Fruit fly (Drosophila melanogaster) Kc167 (cell line): ENCODE results near the gene retinin.

ENCODE experiments used
- Myc ChIP-seq: fragments of >200 bp; optimal IDR thresholded peaks from 2 replicates; lab custom pipeline; 2017; ENCODE audit warnings: missing external identifiers
- Sin3A ChIP-seq: fragments of >200 bp; optimal IDR thresholded peaks from 2 replicates; lab custom pipeline; 2018; ENCODE audit warnings: missing external identifiers
- h ChIP-seq: fragments of >200 bp; optimal IDR thresholded peaks from 3 replicates; lab custom pipeline; 2018; ENCODE audit warnings: missing external identifiers
- insv ChIP-seq: fragments of >200 bp; optimal IDR thresholded peaks from 3 replicates; lab custom pipeline; 2018; ENCODE audit warnings: missing external identifiers
- psq ChIP-seq: fragments of >200 bp; optimal IDR thresholded peaks from 2 replicates; lab custom pipeline; 2017; ENCODE audit warnings: missing external identifiers
- ttk ChIP-seq: sonication (Bioruptor generic); optimal IDR thresholded peaks from 2 replicates; lab custom pipeline; 2017; ENCODE audit warnings: missing external identifiers

Gene retinin

DNA sequence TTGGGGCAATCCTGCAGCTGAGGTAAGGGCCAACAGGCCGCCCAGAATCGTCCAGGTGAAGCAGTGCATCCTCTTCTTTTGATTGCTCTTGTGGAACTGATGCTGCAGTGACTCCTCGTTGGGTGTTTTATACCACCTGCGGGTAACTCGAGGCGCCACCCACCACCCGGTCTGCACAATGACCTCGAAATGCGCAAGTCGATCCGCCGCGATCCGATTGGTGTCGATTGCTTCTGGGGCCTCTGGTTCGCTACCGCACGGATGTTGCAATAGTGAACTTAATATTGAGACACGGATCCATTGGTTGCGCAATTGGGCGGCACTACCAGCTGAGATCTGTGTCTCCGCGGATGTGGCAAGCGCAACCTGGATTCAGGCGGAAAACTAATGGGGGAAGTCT is 35.5 kb downstream of the retinin start, which contains the start of gene Cpr72Ec:
Cpr72Ec (minus strand) TSS at position 101 of the 400 bp plus-strand sequence.
- TF ChIP-seq insv (lab: Kevin White, UChicago), result no peak
- TF ChIP-seq ttk (lab: Kevin White, UChicago), result no peak
- no peak for TF ChIP-seq Myc (lab: Kevin White, UChicago)
- TF ChIP-seq h (lab: Kevin White, UChicago), result no peak
- TF ChIP-seq Sin3A, result no peak
- TF ChIP-seq psq (lab: Kevin White, UChicago), result no peak

DNA sequence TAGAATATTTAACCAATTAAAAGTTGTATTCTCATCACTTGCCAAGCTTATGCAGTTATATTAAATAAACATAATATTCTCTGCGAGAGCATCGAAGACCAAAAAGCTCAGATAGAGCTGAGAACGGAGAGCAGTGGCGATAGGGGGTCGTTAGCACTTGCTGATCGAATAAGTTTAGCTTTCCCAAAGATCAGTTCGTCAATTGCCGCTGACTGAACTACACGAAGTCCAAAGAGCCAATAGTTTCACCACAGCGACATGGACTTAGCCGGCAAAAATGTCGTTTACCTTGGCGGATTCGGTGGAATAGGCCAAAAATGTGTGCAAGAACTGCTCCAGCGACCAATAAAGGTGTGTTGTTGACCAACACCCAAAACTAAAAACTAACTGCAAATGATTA is 36.5 kb downstream of the retinin start, which contains the start of gene CG4842:
CG4842 (plus strand) TSS at position 191 of the 400 bp plus-strand sequence.
- TF ChIP-seq insv (lab: Kevin White, UChicago), result no peak
- TF ChIP-seq Sin3A, result no peak
- no peak for TF ChIP-seq Myc (lab: Kevin White, UChicago)
- TF ChIP-seq psq (lab: Kevin White, UChicago), result no peak
- TF ChIP-seq h (lab: Kevin White, UChicago), result no peak
- no peak for TF ChIP-seq ttk (lab: Kevin White, UChicago)

DNA sequence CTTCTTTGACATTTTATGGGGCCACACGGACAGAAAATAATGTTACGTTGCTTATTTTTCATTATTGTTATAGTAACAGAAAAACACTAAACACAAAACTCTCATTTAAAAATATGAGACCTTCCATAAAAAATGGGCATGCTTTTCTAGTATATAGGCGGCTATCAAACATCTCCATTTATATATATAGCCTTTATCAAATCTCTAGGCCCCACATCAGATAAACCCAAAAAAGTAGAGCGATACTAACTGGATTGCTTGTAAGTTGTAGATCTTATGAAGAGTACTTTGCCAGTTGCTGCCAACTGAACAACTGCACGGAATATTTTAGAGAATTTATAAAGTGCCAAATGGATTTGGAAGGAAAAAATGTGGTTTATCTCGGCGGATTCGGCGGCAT is 37.8 kb downstream of the retinin start, which contains the start of gene CG18814:
CG18814 (plus strand) TSS at position 301 of the 400 bp plus-strand sequence.
- TF ChIP-seq Myc (lab: Kevin White, UChicago) (no peak), psq (lab: Kevin White, UChicago) (no peak), h (lab: Kevin White, UChicago) (no peak)

DNA sequence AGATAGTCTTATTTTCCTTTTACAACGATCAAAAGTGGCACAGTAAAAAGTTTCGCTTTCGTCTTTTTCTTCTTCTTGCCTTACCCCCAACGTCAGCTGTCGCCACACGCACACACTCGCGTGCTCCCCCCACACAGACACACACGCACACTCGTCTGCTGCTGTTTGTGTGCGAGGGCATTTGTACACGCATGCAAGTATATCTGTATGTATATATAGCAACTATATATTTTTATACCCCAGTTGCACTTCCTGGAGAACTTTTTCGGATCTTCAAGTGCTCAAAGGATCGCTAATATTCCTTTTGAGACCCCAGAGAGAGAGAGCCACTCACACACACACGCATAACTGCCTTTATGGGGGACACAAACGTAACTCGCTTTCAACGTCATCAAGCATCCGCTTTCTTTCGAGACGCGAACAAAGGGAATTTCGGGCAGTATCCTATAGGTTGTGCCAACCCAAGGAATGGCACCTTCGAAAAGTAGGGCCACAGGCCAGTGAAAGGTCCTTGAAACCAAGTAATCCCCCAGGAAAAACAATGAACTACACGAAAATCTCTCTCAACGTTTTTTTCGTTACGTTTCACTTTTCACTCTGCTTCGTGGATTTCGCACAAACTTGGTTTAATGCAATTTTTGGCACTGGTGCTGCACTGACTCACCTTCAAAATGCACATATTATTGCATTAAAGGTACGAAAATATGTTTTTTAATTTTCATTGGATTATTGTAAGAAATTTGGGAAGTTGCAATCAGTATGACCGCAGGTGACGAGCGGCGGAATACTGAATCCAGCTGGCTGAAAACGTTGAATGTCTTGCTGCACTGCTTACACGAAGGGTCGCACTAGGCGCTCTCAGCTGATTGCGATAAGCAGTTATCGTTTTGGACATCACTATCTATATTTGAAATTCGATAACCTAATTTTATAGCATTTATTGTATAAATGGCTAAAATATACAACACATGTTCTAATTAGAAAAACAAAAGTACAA is 46.3 kb downstream of the retinin start, which contains the start of gene roq:
roq (minus strand) TSS at position 799 of the 997 bp plus-strand sequence.
- no peak for TF ChIP-seq ttk (lab: Kevin White, UChicago)

DNA sequence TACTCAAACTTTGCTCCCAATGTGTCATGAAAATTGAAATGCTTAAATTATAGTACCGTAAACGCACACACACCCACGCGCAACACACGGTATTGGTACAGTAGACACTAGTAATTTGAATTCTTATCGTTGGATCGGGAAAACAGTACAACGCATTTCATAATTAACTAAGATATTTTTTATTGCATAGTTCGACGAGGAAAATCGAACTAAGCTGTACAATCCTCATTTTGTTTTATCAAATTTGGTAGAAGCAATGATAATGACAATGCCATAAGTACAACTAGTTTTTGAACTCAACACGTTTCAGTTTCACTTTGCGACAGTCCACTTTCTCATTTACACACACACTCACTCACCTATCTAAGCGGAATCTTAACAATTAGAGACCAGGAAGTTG is 49.0 kb downstream of the retinin start:
- TF ChIP-seq Myc (lab: Kevin White, UChicago) (no peak), insv (lab: Kevin White, UChicago) (no peak), ttk (lab: Kevin White, UChicago) (no peak), psq (lab: Kevin White, UChicago) (no peak), Sin3A (no peak), h (lab: Kevin White, UChicago) (no peak)

DNA sequence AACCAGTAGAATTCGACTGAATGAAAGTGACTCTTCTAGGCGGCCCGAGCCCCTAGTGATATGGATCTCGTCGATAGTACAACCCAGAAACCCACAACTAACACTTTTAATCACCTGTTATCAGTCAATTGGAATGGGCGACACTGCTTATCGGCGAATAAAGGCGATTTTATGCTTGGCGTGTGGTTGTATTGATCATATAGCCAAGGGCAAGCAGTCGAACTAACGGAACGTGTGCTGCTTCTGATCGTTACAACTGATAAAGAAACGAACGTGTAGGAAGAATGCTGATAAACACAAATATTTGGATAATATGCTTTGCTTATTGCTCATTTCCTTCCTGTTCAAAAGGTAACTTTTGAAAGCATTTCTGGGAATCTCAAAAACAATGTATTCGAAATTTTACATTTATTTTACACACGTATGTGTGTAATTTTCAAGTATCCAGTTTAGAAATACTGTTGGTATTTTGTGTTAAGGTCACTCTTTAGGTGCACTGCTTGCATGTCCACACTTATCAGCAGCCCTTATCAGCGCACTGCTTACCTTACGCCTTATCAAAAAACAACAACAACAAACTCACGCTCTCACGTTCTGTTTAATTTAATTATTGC is 49.6 kb downstream of the retinin start, which contains the start of gene Agpat4:
Agpat4 (minus strand) TSS at position 387 of the 614 bp plus-strand sequence.
- no peak for TF ChIP-seq ttk (lab: Kevin White, UChicago)
- TF ChIP-seq insv (lab: Kevin White, UChicago), result no peak
- no peak for TF ChIP-seq h (lab: Kevin White, UChicago)
- TF ChIP-seq Myc (lab: Kevin White, UChicago), result no peak
- no peak for TF ChIP-seq Sin3A
- TF ChIP-seq psq (lab: Kevin White, UChicago), result no peak
